Worm (Caenorhabditis elegans): ENCODE results near the gene unc-53.

Gene unc-53

DNA sequence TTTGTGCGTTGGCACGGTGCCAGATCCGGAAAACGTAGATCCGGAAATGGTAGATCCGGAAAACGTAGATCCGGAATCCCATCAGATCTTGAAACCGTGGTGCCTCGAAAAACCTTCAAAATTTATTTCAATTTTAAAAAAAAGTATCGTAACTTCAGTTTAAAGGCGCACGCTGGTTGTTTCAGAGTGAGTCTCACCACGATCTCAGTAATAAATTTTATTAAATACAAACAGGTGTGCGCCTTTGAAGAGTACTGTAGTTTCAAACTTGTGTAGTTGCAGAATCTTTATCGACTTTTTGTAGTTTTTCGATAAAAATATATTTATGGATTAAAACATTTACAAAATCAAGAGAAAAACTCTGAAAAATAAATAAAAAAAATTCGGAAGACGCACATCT lies 38.6 kb downstream of the unc-53 start:
- no peak for TF ChIP-seq unc-30 (tag; optimal IDR thresholded peaks at IDR 0.05)
- no peak for TF ChIP-seq isw-1 (GFP tag; IDR thresholded peaks at IDR 0.05)
- no peak for TF ChIP-seq lin-35 (GFP tag; optimal IDR thresholded peaks at IDR 0.05)
- no peak for TF ChIP-seq zip-4 (GFP tag; optimal IDR thresholded peaks at IDR 0.05)
- no peak for TF ChIP-seq unc-98 (GFP tag; IDR thresholded peaks at IDR 0.05)
- no peak for TF ChIP-seq C34B4.2 (tag; optimal IDR thresholded peaks at IDR 0.05)
- no peak for TF ChIP-seq unc-62 (GFP tag; optimal IDR thresholded peaks at IDR 0.05)
- TF ChIP-seq nhr-12 (tag; optimal IDR thresholded peaks at IDR 0.05), result no peak

DNA sequence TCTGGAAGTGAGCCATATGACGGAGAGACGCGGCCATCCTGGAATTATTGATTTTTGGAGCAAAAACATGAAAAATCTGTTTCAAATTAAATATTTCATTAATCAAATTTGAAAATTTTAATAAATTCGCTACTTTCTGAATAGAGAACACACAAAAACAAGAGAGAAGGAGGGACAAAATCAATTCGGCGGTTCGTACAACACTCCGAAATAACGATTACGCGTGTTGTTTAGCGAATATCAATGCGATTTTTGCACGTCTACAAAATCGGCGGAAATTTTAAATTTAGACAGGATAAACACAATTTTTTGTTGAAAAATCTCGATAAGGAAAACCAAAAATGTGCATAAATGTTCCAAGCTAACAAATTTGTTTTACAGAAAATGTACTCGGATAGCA lies 39.4 kb downstream of the unc-53 start, which contains the start of the genes sdhd-1 and ilkp-1:
Gene sdhd-1, minus strand, starts transcription at position 38 of the 400 bp plus-strand sequence.
Gene ilkp-1, plus strand, starts transcription at position 380 of the 400 bp plus-strand sequence.
- peak; percentile 74 for TF ChIP-seq blmp-1 (tag; optimal IDR thresholded peaks at IDR 0.05)
- TF ChIP-seq jun-1 (tag; optimal IDR thresholded peaks at IDR 0.05), result no peak
- no peak for TF ChIP-seq aha-1 (tag; optimal IDR thresholded peaks at IDR 0.05)
- TF ChIP-seq xbp-1 (tag; optimal IDR thresholded peaks at IDR 0.05), result peak; percentile 19
- no peak for TF ChIP-seq unc-30 (tag; optimal IDR thresholded peaks at IDR 0.05)
- TF ChIP-seq unc-98 (GFP tag; IDR thresholded peaks at IDR 0.05), result no peak
- TF ChIP-seq nhr-90 (tag; optimal IDR thresholded peaks at IDR 0.05; ENCODE audit: poor library complexity), result peak; percentile 26
- TF ChIP-seq lsy-2 (tag; optimal IDR thresholded peaks at IDR 0.05), result peak; percentile 53 to 79
- no peak for TF ChIP-seq elt-2 (tag; optimal IDR thresholded peaks at IDR 0.05)
- TF ChIP-seq nhr-19 (GFP tag; conservative IDR thresholded peaks at IDR 0.05), result no peak
- TF ChIP-seq hlh-17 (GFP tag; optimal IDR thresholded peaks at IDR 0.05; ENCODE audit: borderline replicate concordance), result no peak
- TF ChIP-seq lin-39 (tag; optimal IDR thresholded peaks at IDR 0.05), result peak; percentile 2
- no peak for TF ChIP-seq nhr-84 (tag; optimal IDR thresholded peaks at IDR 0.05)
- TF ChIP-seq swsn-7 (tag; optimal IDR thresholded peaks at IDR 0.05), result peak; percentile 34
- peak; percentile 43 to 84 for TF ChIP-seq efl-1 (optimal IDR thresholded peaks at IDR 0.05)
- TF ChIP-seq efl-1 (GFP tag; optimal IDR thresholded peaks at IDR 0.05 in 1 of 2), result peak; percentile 85 to 97
- TF ChIP-seq ets-5 (GFP tag; IDR thresholded peaks at IDR 0.05), result no peak
- peak; percentile 47 for TF ChIP-seq nhr-47 (tag; optimal IDR thresholded peaks at IDR 0.05)
- peak; percentile 68 for TF ChIP-seq lin-14 (GFP tag; optimal IDR thresholded peaks at IDR 0.05)
- TF ChIP-seq snu-23 (GFP tag; optimal IDR thresholded peaks at IDR 0.05), result peak; percentile 67
- TF ChIP-seq pax-3 (tag; optimal IDR thresholded peaks at IDR 0.05), result no peak
- no peak for TF ChIP-seq unc-62 (GFP tag; optimal IDR thresholded peaks at IDR 0.05)
- no peak for TF ChIP-seq sptf-1 (tag; optimal IDR thresholded peaks at IDR 0.05)
- peak; percentile 32 for TF ChIP-seq skn-1 (tag; optimal IDR thresholded peaks at IDR 0.05)
- TF ChIP-seq dsc-1 (tag; optimal IDR thresholded peaks at IDR 0.05), result peak; percentile 38
- TF ChIP-seq dpl-1 (GFP tag; optimal IDR thresholded peaks at IDR 0.05), result peak; percentile 74 to 86 (median 77)
- TF ChIP-seq nhr-237 (tag; optimal IDR thresholded peaks at IDR 0.05), result no peak
- TF ChIP-seq nhr-85 (tag), result no peak
- TF ChIP-seq F16B12.6 (tag; optimal IDR thresholded peaks at IDR 0.05), result no peak
- no peak for TF ChIP-seq fkh-4 (tag; optimal IDR thresholded peaks at IDR 0.05; ENCODE audit: borderline replicate concordance)
- TF ChIP-seq nhr-28 (tag; optimal IDR thresholded peaks at IDR 0.05), result no peak
- no peak for TF ChIP-seq nhr-12 (tag; optimal IDR thresholded peaks at IDR 0.05)
- peak; percentile 31 for TF ChIP-seq lir-3 (tag; optimal IDR thresholded peaks at IDR 0.05; ENCODE audit: poor library complexity)
- no peak for TF ChIP-seq ceh-88 (GFP tag; IDR thresholded peaks at IDR 0.05)
- peak; percentile 59 for TF ChIP-seq nhr-71 (tag; optimal IDR thresholded peaks at IDR 0.05)
- peak in 1 of 6 experiments; percentile 54 for TF ChIP-seq elt-3 (tag; optimal IDR thresholded peaks at IDR 0.05)
- TF ChIP-seq ceh-82 (tag; optimal IDR thresholded peaks at IDR 0.05), result peak in 1 of 3 experiments; percentile 31
- TF ChIP-seq ztf-4 (tag; optimal IDR thresholded peaks at IDR 0.05), result no peak
- peak; percentile 18 for TF ChIP-seq unc-130 (tag; optimal IDR thresholded peaks at IDR 0.05)
- TF ChIP-seq mdl-1 (tag; optimal IDR thresholded peaks at IDR 0.05), result peak in 1 of 2 experiments; percentile 31
- TF ChIP-seq egl-13 (tag; optimal IDR thresholded peaks at IDR 0.05), result no peak
- no peak for TF ChIP-seq grh-1 (GFP tag; IDR thresholded peaks at IDR 0.05)
- TF ChIP-seq lin-13 (GFP tag; optimal IDR thresholded peaks at IDR 0.05), result no peak
- TF ChIP-seq ceh-90 (tag; optimal IDR thresholded peaks at IDR 0.05), result no peak
- TF ChIP-seq mab-9 (GFP tag; IDR thresholded peaks at IDR 0.05), result no peak
- no peak for TF ChIP-seq egl-27 (tag; optimal IDR thresholded peaks at IDR 0.05)
- peak; percentile 69 for TF ChIP-seq mep-1 (tag; optimal IDR thresholded peaks at IDR 0.05)
